Fruit fly (Drosophila melanogaster): ENCODE measurements around the gene Atg16.
A peak's percentile ranks its signal among the peaks of the same experiment; 100 is the strongest.

Atg16 gene

dm6 chr3R:29798966-29799680 is 35.8 kb downstream of the Atg16 start, which contains the start of the genes Rnb and Drice (continued):
- TF ChIP-seq CG34224 (GFP tag; IDR thresholded peaks at IDR 0.05; ENCODE audit: partially characterized antibody) (peak; percentile 56; the same call in 2 of the 3 replicates), chn (GFP tag; optimal IDR thresholded peaks at IDR 0.05) (no peak), CG11723 (GFP tag; optimal IDR thresholded peaks at IDR 0.05) (no peak), sr (GFP tag; IDR thresholded peaks at IDR 0.05) (no peak), pzg (GFP tag; optimal IDR thresholded peaks at IDR 0.05) (peak; percentile 51), CG10565 (GFP tag; optimal IDR thresholded peaks at IDR 0.05) (no peak), dimm (GFP tag; IDR thresholded peaks at IDR 0.05) (no peak), CG9609 (GFP tag; optimal IDR thresholded peaks at IDR 0.05) (no peak), zen2 (GFP tag; IDR thresholded peaks at IDR 0.05; ENCODE audit: partially characterized antibody) (no peak), insv (GFP tag; optimal IDR thresholded peaks at IDR 0.05) (peak in 1 of 2 experiments; percentile 10), CG6791 (GFP tag; IDR thresholded peaks at IDR 0.05; ENCODE audit: partially characterized antibody) (peak; percentile 60), CG11560 (tag; IDR thresholded peaks at IDR 0.05) (no peak), pho (GFP tag; optimal IDR thresholded peaks at IDR 0.05) (peak; percentile 23), dan (GFP tag; IDR thresholded peaks at IDR 0.05) (no peak), pb (GFP tag; optimal IDR thresholded peaks at IDR 0.05) (no peak), CG33557 (GFP tag; optimal IDR thresholded peaks at IDR 0.05) (peak; percentile 58), CG3726 (GFP tag; IDR thresholded peaks at IDR 0.05) (no peak), Med (GFP tag) (peak; percentile 85), CG6683 (GFP tag; optimal IDR thresholded peaks at IDR 0.05) (peak; percentile 29), CG10654 (GFP tag; optimal IDR thresholded peaks at IDR 0.05) (peak; percentile 19), CG2116 (GFP tag; optimal IDR thresholded peaks at IDR 0.05) (peak; percentile 58), CG11695 (GFP tag; IDR thresholded peaks at IDR 0.05) (no peak), odd (GFP tag; optimal IDR thresholded peaks at IDR 0.05) (no peak), CG3281 (GFP tag; optimal IDR thresholded peaks at IDR 0.05) (peak; percentile 56), hb (GFP tag; IDR thresholded peaks at IDR 0.05; ENCODE audit: partially characterized antibody) (no peak), Dek (tag; optimal IDR thresholded peaks at IDR 0.05) (no peak), CG12942 (GFP tag; optimal IDR thresholded peaks at IDR 0.05) (no peak), CG8089 (GFP tag; optimal IDR thresholded peaks at IDR 0.05) (no peak), CG13123 (GFP tag; optimal IDR thresholded peaks at IDR 0.05) (peak; percentile 43), D19B (GFP tag; optimal IDR thresholded peaks at IDR 0.05) (no peak), Oaz (GFP tag; IDR thresholded peaks at IDR 0.05) (no peak), CG2129 (GFP tag; IDR thresholded peaks at IDR 0.05; ENCODE audit: partially characterized antibody) (peak; percentile 63), CG18011 (GFP tag; optimal IDR thresholded peaks at IDR 0.05) (no peak), CG32767 (GFP tag; IDR thresholded peaks at IDR 0.05) (0 out of 2 replicates have a peak, but pooled peaks have one; percentile 30), mirr (GFP tag; optimal IDR thresholded peaks at IDR 0.05) (peak; percentile 14), CoRest (tag; optimal IDR thresholded peaks at IDR 0.05) (peak; percentile 75), Xrp1 (GFP tag; IDR thresholded peaks at IDR 0.05) (0 out of 2 replicates have a peak, but pooled peaks have one; percentile 50), CrebB (tag; optimal IDR thresholded peaks at IDR 0.05) (no peak), Ets97D (GFP tag; optimal IDR thresholded peaks at IDR 0.05) (no peak), CG14014 (GFP tag; IDR thresholded peaks at IDR 0.05) (peak; percentile 48; the same call in 1 of the 2 replicates), Eip74EF (GFP tag; optimal IDR thresholded peaks at IDR 0.05) (no peak), her (GFP tag; optimal IDR thresholded peaks at IDR 0.05) (no peak), zfh1 (GFP tag; IDR thresholded peaks at IDR 0.05) (0 out of 3 replicates have a peak, but pooled peaks have one; percentile 36), H15 (GFP tag; IDR thresholded peaks at IDR 0.05) (no peak), Ssrp (tag; optimal IDR thresholded peaks at IDR 0.05) (peak; percentile 18), ase (GFP tag; IDR thresholded peaks at IDR 0.05) (0 out of 3 replicates have a peak, but pooled peaks have one; percentile 32), CG1024 (GFP tag; IDR thresholded peaks at IDR 0.05) (0 out of 2 replicates have a peak, but pooled peaks have one; percentile 24), BEAF-32 (GFP tag; optimal IDR thresholded peaks at IDR 0.05) (peak; percentile 75), CTCF (GFP tag; optimal IDR thresholded peaks at IDR 0.05) (no peak), CG43689 (GFP tag; IDR thresholded peaks at IDR 0.05) (no peak)

Data from whole organism, embryonic.